Worm (Caenorhabditis elegans) whole organism, late embryonic: ENCODE results near the gene Y11D7A.8.

Experiments used
- F13H6.1 ChIP-seq: sonication (generic microtip); optimal IDR thresholded peaks from 2 replicates; lab custom pipeline; 2016; ENCODE audit warnings: missing genetic modification characterization, missing compliant biosample characterization
- ahr-1 ChIP-seq: sonication (generic microtip); optimal IDR thresholded peaks from 2 replicates; lab custom pipeline; 2016; ENCODE audit warnings: missing genetic modification characterization, missing compliant biosample characterization
- ceh-2 ChIP-seq: sonication (generic microtip); optimal IDR thresholded peaks from 2 replicates; lab custom pipeline; 2016; ENCODE audit warnings: missing genotype, missing genetic modification characterization, missing compliant biosample characterization
- dve-1 ChIP-seq: sonication (generic microtip); optimal IDR thresholded peaks from 2 replicates; lab custom pipeline; 2017; ENCODE audit warnings: antibody characterized with exemption, mild to moderate bottlenecking, missing genetic modification characterization, missing compliant biosample characterization
- fkh-10 ChIP-seq: fragments of 150-350 bp; optimal IDR thresholded peaks from 2 replicates; lab custom pipeline; 2014; ENCODE audit warnings: missing biosample characterization, missing genetic modification reagents, missing genetic modification characterization
- lin-11 ChIP-seq: fragments of 200-800 bp; sonication (Bioruptor generic); optimal IDR thresholded peaks from 2 replicates; lab custom pipeline; 2018; ENCODE audit warnings: mild to moderate bottlenecking, missing genetic modification characterization, missing compliant biosample characterization
- pag-3 ChIP-seq: sonication (generic microtip); optimal IDR thresholded peaks from 2 replicates; lab custom pipeline; 2016; ENCODE audit warnings: missing compliant biosample characterization, missing genetic modification characterization, borderline replicate concordance
- pqm-1 ChIP-seq: sonication (generic microtip); optimal IDR thresholded peaks from 2 replicates; lab custom pipeline; 2016; ENCODE audit warnings: missing genetic modification characterization, missing compliant biosample characterization
- sdc-2 ChIP-seq: sonication (generic microtip); optimal IDR thresholded peaks from 2 replicates; lab custom pipeline; 2016; ENCODE audit warnings: missing genotype, missing genetic modification characterization, missing compliant biosample characterization

DNA sequence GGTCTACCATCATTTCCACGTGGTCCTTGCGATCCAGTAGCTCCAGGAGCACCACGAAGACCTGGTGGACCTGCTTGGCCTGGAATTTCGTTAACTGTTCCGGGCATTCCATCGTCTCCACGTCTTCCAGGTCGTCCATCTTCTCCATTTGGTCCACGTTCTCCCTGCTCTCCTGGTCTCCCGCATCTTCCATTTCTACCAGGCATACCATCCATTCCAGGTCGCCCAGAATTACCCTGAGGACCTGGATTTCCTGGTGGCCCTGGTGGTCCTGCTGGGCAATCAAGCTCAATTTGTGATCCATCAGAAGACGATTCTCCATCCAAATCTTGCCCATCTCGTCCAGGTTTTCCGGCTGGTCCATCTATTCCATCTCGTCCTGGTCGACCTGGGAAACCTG, 9.6 kb downstream of the Y11D7A.8 start:
- no peak for TF ChIP-seq F13H6.1 (tag; lab: Kevin White, UChicago)
- no peak for TF ChIP-seq fkh-10
- TF ChIP-seq pag-3 (tag; lab: Kevin White, UChicago), result no peak
- no peak for TF ChIP-seq dve-1
- TF ChIP-seq ahr-1, result no peak
- TF ChIP-seq ceh-2 (tag; lab: Kevin White, UChicago), result no peak
- TF ChIP-seq pqm-1 (tag; lab: Kevin White, UChicago), result no peak
- TF ChIP-seq lin-11 (tag; lab: Kevin White, UChicago), result no peak
- no peak for TF ChIP-seq sdc-2 (tag; lab: Kevin White, UChicago)
